Fruit fly (Drosophila melanogaster) whole organism, embryonic: ENCODE data around the gene CG15878.

ENCODE experiments used
- Abd-B ChIP-seq: fragments of 200-800 bp; sonication (Bioruptor generic); optimal IDR thresholded peaks from 2 replicates; lab custom pipeline; 2018; ENCODE audit warnings: missing biosample characterization, mild to moderate bottlenecking, missing genetic modification characterization, moderate library complexity
- Aef1 ChIP-seq: fragments of 200-800 bp; sonication (Bioruptor generic); IDR thresholded peaks from 3 replicates; pipeline ENCODE4 v1.3.6; 2022; ENCODE audit warnings: missing biosample characterization, missing genetic modification characterization
- Atf3 ChIP-seq: fragments of 200-800 bp; sonication (Bioruptor generic); optimal IDR thresholded peaks from 3 replicates; lab custom pipeline; 2016; ENCODE audit warnings: missing biosample characterization, missing genetic modification characterization
- B-H2 ChIP-seq: fragments of 200-800 bp; sonication (Bioruptor generic); optimal IDR thresholded peaks from 2 replicates; lab custom pipeline; 2018; ENCODE audit warnings: missing biosample characterization, mild to moderate bottlenecking, missing genetic modification characterization
- CG10959 ChIP-seq: fragments of 200-800 bp; sonication (Bioruptor generic); IDR thresholded peaks from 2 replicates; pipeline ENCODE4 v1.3.6; 2022; ENCODE audit warnings: missing biosample characterization, missing genetic modification characterization
- CG11504 ChIP-seq: fragments of 200-800 bp; sonication (Bioruptor generic); optimal IDR thresholded peaks from 3 replicates; lab custom pipeline; 2019; ENCODE audit warnings: missing biosample characterization, mild to moderate bottlenecking, missing genetic modification characterization, moderate library complexity
- CG13123 ChIP-seq: fragments of 200-800 bp; sonication (Bioruptor generic); optimal IDR thresholded peaks from 2 replicates; lab custom pipeline; 2016; ENCODE audit warnings: missing biosample characterization, missing genetic modification characterization
- CG14050 ChIP-seq: fragments of 200-800 bp; sonication (Bioruptor generic); IDR thresholded peaks from 3 replicates; pipeline ENCODE4 v1.3.6; 2022; ENCODE audit warnings: missing biosample characterization, missing genetic modification characterization
- CG14667 ChIP-seq: fragments of 200-800 bp; sonication (Bioruptor generic); IDR thresholded peaks from 2 replicates; pipeline ENCODE4 v1.3.6; 2022; ENCODE audit warnings: missing biosample characterization, missing genetic modification characterization
- CG16815 ChIP-seq: fragments of 200-800 bp; sonication (Bioruptor generic); optimal IDR thresholded peaks from 3 replicates; lab custom pipeline; 2017; ENCODE audit warnings: missing biosample characterization, mild to moderate bottlenecking, missing genetic modification characterization
- CG17328 ChIP-seq: fragments of 200-800 bp; sonication (Bioruptor generic); IDR thresholded peaks from 2 replicates; pipeline ENCODE4 v1.3.6; 2022; ENCODE audit warnings: missing biosample characterization, missing genetic modification characterization
- CG18619 ChIP-seq: fragments of 200-800 bp; sonication (Bioruptor generic); optimal IDR thresholded peaks from 3 replicates; lab custom pipeline; 2017; ENCODE audit warnings: missing biosample characterization, mild to moderate bottlenecking, missing genetic modification characterization
- CG31224 ChIP-seq: fragments of 200-800 bp; sonication (Bioruptor generic); IDR thresholded peaks from 2 replicates; pipeline ENCODE4 v1.3.6; 2022; ENCODE audit warnings: missing biosample characterization, missing genetic modification characterization
- CG32767 ChIP-seq: fragments of 200-800 bp; sonication (Bioruptor generic); IDR thresholded peaks from 2 replicates; pipeline ENCODE4 v1.3.6; 2022; ENCODE audit warnings: missing biosample characterization, missing genetic modification characterization
- CG6813 ChIP-seq: fragments of 200-800 bp; sonication (Bioruptor generic); optimal IDR thresholded peaks from 2 replicates; lab custom pipeline; 2017; ENCODE audit warnings: missing biosample characterization, missing genetic modification characterization, mild to moderate bottlenecking, moderate library complexity, missing genetic modification reagents
- Doc2 ChIP-seq: fragments of 200-800 bp; sonication (Bioruptor generic); IDR thresholded peaks from 2 replicates; pipeline ENCODE4 v1.3.6; 2022; ENCODE audit warnings: missing biosample characterization, missing genetic modification characterization
- E2f1 ChIP-seq: fragments of 200-800 bp; sonication (Bioruptor generic); IDR thresholded peaks from 2 replicates; pipeline ENCODE4 v1.3.6; 2022; ENCODE audit warnings: missing biosample characterization, missing genetic modification characterization
- GATAe ChIP-seq: fragments of 200-800 bp; sonication (Bioruptor generic); conservative IDR thresholded peaks from 2 replicates; pipeline ENCODE4 v1.3.6; 2022; ENCODE audit warnings: missing biosample characterization, missing genetic modification characterization
- HHEX ChIP-seq: fragments of 200-800 bp; sonication (Bioruptor generic); optimal IDR thresholded peaks from 3 replicates; lab custom pipeline; 2017; ENCODE audit warnings: missing biosample characterization, mild to moderate bottlenecking, missing genetic modification characterization, missing genetic modification reagents
- Hr51 ChIP-seq, 2 experiments: fragments of 200-800 bp; sonication (Bioruptor generic); optimal IDR thresholded peaks; 2 replicates in 1 of 2; 3 replicates in 1 of 2; lab custom pipeline; 2016 to 2018; ENCODE audit warnings: missing biosample characterization in 2 of 2, missing genetic modification characterization in 2 of 2, mild to moderate bottlenecking in 1 of 2, moderate library complexity in 1 of 2
- Hsf ChIP-seq: fragments of 200-800 bp; sonication (Bioruptor generic); optimal IDR thresholded peaks from 3 replicates; lab custom pipeline; 2016; ENCODE audit warnings: missing biosample characterization, missing genetic modification characterization
- Lhr ChIP-seq: fragments of 200-800 bp; sonication (Bioruptor generic); optimal IDR thresholded peaks from 3 replicates; lab custom pipeline; 2017; ENCODE audit warnings: mild to moderate bottlenecking, missing biosample characterization, missing genetic modification reagents, missing genetic modification characterization
- Max ChIP-seq: fragments of 200-800 bp; sonication (Bioruptor generic); optimal IDR thresholded peaks from 2 replicates; lab custom pipeline; 2016; ENCODE audit warnings: missing biosample characterization, mild to moderate bottlenecking, missing genetic modification characterization
- Myb ChIP-seq: fragments of 200-800 bp; sonication (Bioruptor generic); optimal IDR thresholded peaks from 2 replicates; lab custom pipeline; 2016; ENCODE audit warnings: missing biosample characterization, missing genetic modification characterization
- NC2β ChIP-seq: fragments of 200-800 bp; sonication (Bioruptor generic); optimal IDR thresholded peaks from 2 replicates; lab custom pipeline; 2016; ENCODE audit warnings: missing biosample characterization, missing genetic modification characterization
- NFAT ChIP-seq: fragments of 200-800 bp; sonication (Bioruptor generic); IDR thresholded peaks from 2 replicates; pipeline ENCODE4 v1.3.6; 2022; ENCODE audit warnings: missing biosample characterization, missing genetic modification characterization
- Side ChIP-seq: fragments of 200-800 bp; sonication (Bioruptor generic); optimal IDR thresholded peaks from 2 replicates; lab custom pipeline; 2016; ENCODE audit warnings: missing biosample characterization, missing genetic modification characterization
- Spps ChIP-seq: fragments of 200-800 bp; sonication (Bioruptor generic); optimal IDR thresholded peaks from 2 replicates; lab custom pipeline; 2018; ENCODE audit warnings: missing biosample characterization, mild to moderate bottlenecking, missing genetic modification characterization
- TFAM ChIP-seq: fragments of 200-800 bp; sonication (Bioruptor generic); optimal IDR thresholded peaks from 2 replicates; lab custom pipeline; 2017; ENCODE audit warnings: missing biosample characterization, missing genetic modification characterization, inconsistent platforms
- ac ChIP-seq: fragments of 200-800 bp; sonication (Bioruptor generic); optimal IDR thresholded peaks from 3 replicates; lab custom pipeline; 2017; ENCODE audit warnings: missing biosample characterization, mild to moderate bottlenecking, missing genetic modification characterization
- bigmax ChIP-seq: fragments of 200-800 bp; sonication (Bioruptor generic); optimal IDR thresholded peaks from 2 replicates; lab custom pipeline; 2018; ENCODE audit warnings: missing biosample characterization, mild to moderate bottlenecking, missing genetic modification characterization
- cad ChIP-seq: fragments of >200 bp; optimal IDR thresholded peaks from 2 replicates; lab custom pipeline; 2017; ENCODE audit warnings: missing biosample characterization, missing genetic modification characterization
- chif ChIP-seq, 2 experiments: fragments of 200-800 bp; sonication (Bioruptor generic); optimal IDR thresholded peaks; 3 replicates each; lab custom pipeline; 2016; ENCODE audit warnings: missing biosample characterization in 2 of 2, missing genetic modification characterization in 2 of 2
- dan ChIP-seq: fragments of 200-800 bp; sonication (Bioruptor generic); IDR thresholded peaks from 2 replicates; pipeline ENCODE4 v1.3.6; 2022; ENCODE audit warnings: missing biosample characterization, missing genetic modification characterization
- ewg ChIP-seq: fragments of 200-800 bp; sonication (Bioruptor generic); optimal IDR thresholded peaks from 3 replicates; lab custom pipeline; 2017; ENCODE audit warnings: mild to moderate bottlenecking, missing biosample characterization, missing genetic modification reagents, missing genetic modification characterization
- hbn ChIP-seq: fragments of 200-800 bp; sonication (Bioruptor generic); IDR thresholded peaks from 2 replicates; pipeline ENCODE4 v1.3.6; 2022; ENCODE audit warnings: missing biosample characterization, missing genetic modification characterization; ENCODE audit not compliant: partially characterized antibody
- lmd ChIP-seq: fragments of 200-800 bp; sonication (Bioruptor generic); IDR thresholded peaks from 2 replicates; pipeline ENCODE4 v1.3.6; 2022; ENCODE audit warnings: missing biosample characterization, missing genetic modification characterization
- mam ChIP-seq: fragments of 200-800 bp; sonication (Bioruptor generic); optimal IDR thresholded peaks from 3 replicates; lab custom pipeline; 2016; ENCODE audit warnings: missing biosample characterization, missing genetic modification characterization
- mirr ChIP-seq: fragments of 200-800 bp; sonication (Bioruptor generic); optimal IDR thresholded peaks from 3 replicates; lab custom pipeline; 2018; ENCODE audit warnings: missing biosample characterization, mild to moderate bottlenecking, missing genetic modification characterization
- nau ChIP-seq: fragments of 200-800 bp; sonication (Bioruptor generic); optimal IDR thresholded peaks from 3 replicates; lab custom pipeline; 2017; ENCODE audit warnings: missing biosample characterization, mild to moderate bottlenecking, missing genetic modification characterization, missing genetic modification reagents
- nerfin-1 ChIP-seq: fragments of 200-800 bp; sonication (Bioruptor generic); optimal IDR thresholded peaks from 3 replicates; lab custom pipeline; 2019; ENCODE audit warnings: missing biosample characterization, mild to moderate bottlenecking, missing genetic modification characterization, moderate library complexity
- nmo ChIP-seq: fragments of 200-800 bp; sonication (Bioruptor generic); optimal IDR thresholded peaks from 2 replicates; lab custom pipeline; 2018; ENCODE audit warnings: missing biosample characterization, mild to moderate bottlenecking, missing genetic modification characterization, moderate library complexity
- pita ChIP-seq: fragments of 200-800 bp; sonication (Bioruptor generic); optimal IDR thresholded peaks from 2 replicates; lab custom pipeline; 2017; ENCODE audit warnings: missing biosample characterization, mild to moderate bottlenecking, missing genetic modification characterization
- shn ChIP-seq: fragments of 200-800 bp; sonication (Bioruptor generic); optimal IDR thresholded peaks from 3 replicates; lab custom pipeline; 2016; ENCODE audit warnings: missing biosample characterization, missing genetic modification characterization
- sob ChIP-seq: fragments of 200-800 bp; sonication (Bioruptor generic); IDR thresholded peaks from 2 replicates; pipeline ENCODE4 v1.3.6; 2022; ENCODE audit warnings: missing biosample characterization, missing genetic modification characterization
- ssp ChIP-seq: fragments of 200-800 bp; sonication (Bioruptor generic); IDR thresholded peaks from 2 replicates; pipeline ENCODE4 v1.3.6; 2022; ENCODE audit warnings: missing biosample characterization, missing genetic modification characterization
- tgo ChIP-seq: fragments of 200-800 bp; sonication (Bioruptor generic); IDR thresholded peaks from 3 replicates; pipeline ENCODE4 v1.3.6; 2022; ENCODE audit warnings: missing biosample characterization, missing genetic modification characterization
- tin ChIP-seq: fragments of 200-800 bp; sonication (Bioruptor generic); optimal IDR thresholded peaks from 3 replicates; lab custom pipeline; 2016; ENCODE audit warnings: missing biosample characterization, missing genetic modification characterization
- tup ChIP-seq: fragments of 200-800 bp; sonication (Bioruptor generic); optimal IDR thresholded peaks from 2 replicates; lab custom pipeline; 2016; ENCODE audit warnings: missing biosample characterization, mild to moderate bottlenecking, missing genetic modification characterization, moderate library complexity
- wdn ChIP-seq: fragments of 200-800 bp; sonication (Bioruptor generic); IDR thresholded peaks from 2 replicates; pipeline ENCODE4 v1.3.6; 2022; ENCODE audit warnings: missing biosample characterization, missing genetic modification characterization
- z ChIP-seq: fragments of 200-800 bp; sonication (Bioruptor generic); IDR thresholded peaks from 3 replicates; pipeline ENCODE4 v1.3.6; 2022; ENCODE audit warnings: missing biosample characterization, missing genetic modification characterization

CG15878 gene

dm6 chr3L:2164031-2164537, 48.2 kb downstream of the CG15878 start (continued):
- TF ChIP-seq Myb (GFP tag; lab: Kevin White, UChicago) = no peak
- TF ChIP-seq CG14050 (GFP tag; lab: Robert Waterston, UW) = peak; percentile 40; the same call in 2 of the 3 replicates
- no peak for TF ChIP-seq Lhr (GFP tag; lab: Kevin White, UChicago)
- peak; percentile 56 for TF ChIP-seq CG17328
- TF ChIP-seq CG18619 (GFP tag; lab: Kevin White, UChicago) = no peak
- TF ChIP-seq ewg (GFP tag; lab: Kevin White, UChicago) = peak; percentile 25
- no peak for TF ChIP-seq CG16815 (GFP tag; lab: Kevin White, UChicago)
- no peak for TF ChIP-seq Hsf (GFP tag; lab: Kevin White, UChicago)
- peak; percentile 23 for TF ChIP-seq mam
- TF ChIP-seq tin (GFP tag; lab: Kevin White, UChicago) = peak; percentile 51
- no peak for TF ChIP-seq CG31224
- TF ChIP-seq nerfin-1 (tag; lab: Kevin White, UChicago) = no peak
- TF ChIP-seq Aef1 (GFP tag; lab: Robert Waterston, UW) = peak; percentile 13; the same call in 1 of the 3 replicates
- no peak for TF ChIP-seq HHEX (GFP tag; lab: Kevin White, UChicago)
- TF ChIP-seq TFAM (GFP tag; lab: Kevin White, UChicago) = no peak
- TF ChIP-seq CG13123 = no peak
- no peak for TF ChIP-seq cad
- no peak for TF ChIP-seq pita (GFP tag; lab: Kevin White, UChicago)
- TF ChIP-seq shn (GFP tag; lab: Kevin White, UChicago) = no peak
- no peak for TF ChIP-seq NC2β (GFP tag; lab: Kevin White, UChicago)
- peak; percentile 8 for TF ChIP-seq Abd-B (GFP tag; lab: Kevin White, UChicago)
- TF ChIP-seq E2f1 (GFP tag; lab: Robert Waterston, UW) = peak; percentile 61
- peak; percentile 62; the same call in 1 of the 2 replicates for TF ChIP-seq lmd (GFP tag; lab: Robert Waterston, UW)
- peak in 1 of 2 experiments; percentile 14 for TF ChIP-seq chif (GFP tag; optimal IDR thresholded peaks at IDR 0.05; lab: Kevin White, UChicago)
- no peak for TF ChIP-seq GATAe (GFP tag; lab: Robert Waterston, UW)
- TF ChIP-seq tgo (GFP tag; lab: Robert Waterston, UW) = peak; percentile 68
- TF ChIP-seq Max (GFP tag; lab: Kevin White, UChicago) = no peak
- peak in 1 of 2 experiments; percentile 8 for TF ChIP-seq Hr51 (GFP tag; optimal IDR thresholded peaks at IDR 0.05; lab: Kevin White, UChicago)
- TF ChIP-seq z (GFP tag; lab: Robert Waterston, UW) = no peak
- TF ChIP-seq CG32767 (GFP tag; lab: Robert Waterston, UW) = no peak
- peak; percentile 39 for TF ChIP-seq Spps (tag; lab: Kevin White, UChicago)
- TF ChIP-seq dan = no peak
- TF ChIP-seq NFAT (GFP tag; lab: Robert Waterston, UW) = no peak
- TF ChIP-seq ac (GFP tag; lab: Kevin White, UChicago) = no peak
- peak; percentile 29 for TF ChIP-seq nmo (GFP tag; lab: Kevin White, UChicago)
- peak; percentile 34; the same call in 1 of the 2 replicates for TF ChIP-seq CG14667
- 0 out of 2 replicates have a peak, but pooled peaks have one; percentile 49 for TF ChIP-seq ssp (GFP tag; lab: Robert Waterston, UW)
- no peak for TF ChIP-seq Side (GFP tag; lab: Kevin White, UChicago)
- TF ChIP-seq tup = no peak
- TF ChIP-seq CG6813 (GFP tag; lab: Kevin White, UChicago) = peak; percentile 4
- no peak for TF ChIP-seq hbn (GFP tag; lab: Robert Waterston, UW)
- TF ChIP-seq Atf3 (GFP tag; lab: Kevin White, UChicago) = no peak
- TF ChIP-seq sob (GFP tag; lab: Robert Waterston, UW) = no peak
- no peak for TF ChIP-seq mirr (GFP tag; lab: Kevin White, UChicago)
- TF ChIP-seq B-H2 (GFP tag; lab: Kevin White, UChicago) = no peak
- peak; percentile 71 for TF ChIP-seq CG11504 (tag; lab: Kevin White, UChicago)
- TF ChIP-seq wdn (GFP tag; lab: Robert Waterston, UW) = no peak
- TF ChIP-seq bigmax (GFP tag; lab: Kevin White, UChicago) = no peak
- TF ChIP-seq nau (GFP tag; lab: Kevin White, UChicago) = no peak
- no peak for TF ChIP-seq CG10959 (GFP tag; lab: Robert Waterston, UW)
- TF ChIP-seq Doc2 (GFP tag; lab: Robert Waterston, UW) = no peak
